Worm (Caenorhabditis elegans) whole organism, young adult: ENCODE data around the gene ZK673.6.

Source experiments
- B0336.3 ChIP-seq: fragments of 200-800 bp; sonication (Bioruptor generic); IDR thresholded peaks from 2 replicates; pipeline ENCODE4 v1.3.6; 2022; ENCODE audit warnings: missing genetic modification characterization, missing compliant biosample characterization
- Y95B8A.8 ChIP-seq: fragments of 200-800 bp; sonication (Bioruptor generic); IDR thresholded peaks from 2 replicates; pipeline ENCODE4 v1.3.6; 2022; ENCODE audit warnings: missing genetic modification reagents, missing genetic modification characterization, missing compliant biosample characterization
- aptf-3 ChIP-seq: fragments of 200-800 bp; sonication (Bioruptor generic); IDR thresholded peaks from 2 replicates; pipeline ENCODE4 v1.3.6; 2022; ENCODE audit warnings: missing genetic modification characterization, missing compliant biosample characterization
- efl-1 ChIP-seq: fragments of 150-350 bp; optimal IDR thresholded peaks from 2 replicates; lab custom pipeline; 2014; ENCODE audit warnings: missing biosample characterization, missing genetic modification reagents, missing genetic modification characterization
- egl-18 ChIP-seq: fragments of 200-800 bp; sonication (Bioruptor generic); IDR thresholded peaks from 2 replicates; pipeline ENCODE4 v1.3.6; 2022; ENCODE audit warnings: missing genetic modification reagents, missing genetic modification characterization, missing compliant biosample characterization
- hlh-12 ChIP-seq: sonication (generic microtip); optimal IDR thresholded peaks from 2 replicates; lab custom pipeline; 2016; ENCODE audit warnings: missing genetic modification characterization, missing compliant biosample characterization
- hmg-20 ChIP-seq: fragments of 200-800 bp; sonication (Bioruptor generic); IDR thresholded peaks from 2 replicates; pipeline ENCODE4 v1.3.6; 2022; ENCODE audit warnings: missing genetic modification reagents, missing genetic modification characterization, missing compliant biosample characterization
- lin-35 ChIP-seq, 3 experiments: fragments of 150-350 bp in 2 of 3; sonication (generic microtip) in 1 of 3; optimal IDR thresholded peaks; 2 replicates each; lab custom pipeline; 2014 to 2018; ENCODE audit warnings: missing biosample characterization in 3 of 3, missing genetic modification characterization in 3 of 3, missing genetic modification reagents in 3 of 3
- madf-6 ChIP-seq: fragments of 200-800 bp; sonication (Bioruptor generic); IDR thresholded peaks from 2 replicates; pipeline ENCODE4 v1.3.6; 2022; ENCODE audit warnings: missing genetic modification reagents, missing genetic modification characterization, missing compliant biosample characterization
- mel-28 ChIP-seq: sonication (generic microtip); optimal IDR thresholded peaks from 2 replicates; lab custom pipeline; 2016; ENCODE audit warnings: borderline replicate concordance, mild to moderate bottlenecking, missing genetic modification characterization, missing compliant biosample characterization
- nfya-1 ChIP-seq: sonication (generic microtip); optimal IDR thresholded peaks from 2 replicates; lab custom pipeline; 2017; ENCODE audit warnings: antibody characterized with exemption, missing compliant biosample characterization, missing genetic modification characterization, borderline replicate concordance; ENCODE audit not compliant: insufficient read depth
- nhr-120 ChIP-seq: fragments of 200-800 bp; sonication (Bioruptor generic); IDR thresholded peaks from 2 replicates; pipeline ENCODE4 v1.3.6; 2022; ENCODE audit warnings: missing genetic modification characterization, missing compliant biosample characterization
- pha-4 ChIP-seq: fragments of 150-350 bp; sonication (generic microtip); optimal IDR thresholded peaks from 2 replicates; lab custom pipeline; 2014; ENCODE audit warnings: missing biosample characterization, missing genetic modification reagents, missing genetic modification characterization
- snpc-4 ChIP-seq, 5 experiments: fragments of 150-350 bp in 1 of 5; sonication (generic microtip) in 4 of 5; optimal IDR thresholded peaks; 2 replicates each; lab custom pipeline; 2014 to 2018; ENCODE audit warnings: missing genetic modification characterization in 5 of 5, missing biosample characterization in 3 of 5, antibody characterized with exemption in 2 of 5, mild to moderate bottlenecking in 2 of 5, missing compliant biosample characterization in 2 of 5, missing genotype in 2 of 5, moderate library complexity in 2 of 5, missing genetic modification reagents in 1 of 5

DNA sequence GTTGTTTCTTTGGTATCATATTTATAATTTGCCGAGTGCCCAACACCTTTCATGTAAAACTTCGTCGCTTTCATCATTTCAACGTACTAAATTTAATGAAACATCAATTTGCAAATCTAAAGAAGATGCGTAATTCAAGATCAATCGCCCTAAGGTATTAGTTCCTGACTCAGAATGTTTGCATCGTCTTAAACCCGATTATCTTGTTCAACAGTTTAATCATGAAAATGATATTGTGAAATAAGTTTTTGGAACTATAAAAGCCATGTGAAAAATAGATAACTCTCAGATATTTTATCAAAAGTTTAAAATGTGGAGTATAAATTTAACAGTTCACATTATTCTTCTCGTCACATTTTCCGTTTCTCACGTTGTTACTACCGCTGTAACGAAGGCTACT is 24.2 kb downstream of the ZK673.6 start, which contains the start of gene E04D5.4:
- TF ChIP-seq aptf-3 (GFP tag; lab: Robert Waterston, UW) (no peak), egl-18 (no peak), efl-1 (GFP tag; lab: Kevin White, UChicago) (no peak), nhr-120 (GFP tag; lab: Robert Waterston, UW) (no peak), hlh-12 (no peak), nfya-1 (tag; lab: Kevin White, UChicago) (no peak), lin-35 (GFP tag; optimal IDR thresholded peaks at IDR 0.05; lab: Kevin White, UChicago) (no peak), hmg-20 (GFP tag; lab: Robert Waterston, UW) (no peak), madf-6 (GFP tag; lab: Robert Waterston, UW) (no peak), mel-28 (tag; lab: Kevin White, UChicago) (no peak), snpc-4 (GFP tag; optimal IDR thresholded peaks at IDR 0.05; lab: Kevin White, UChicago) (no peak), snpc-4 (tag; optimal IDR thresholded peaks at IDR 0.05; lab: Kevin White, UChicago) (no peak), Y95B8A.8 (no peak), B0336.3 (GFP tag; lab: Robert Waterston, UW) (no peak), pha-4 (tag; lab: Kevin White, UChicago) (no peak)
